Fruit fly (Drosophila melanogaster) ovary, adult (tissue): ENCODE measurements around the gene Crk.

Experiments used
- CG17801 ChIP-seq: fragments of 200-800 bp; optimal IDR thresholded peaks from 2 replicates; lab custom pipeline; 2019; ENCODE audit warnings: missing biosample characterization, mild to moderate bottlenecking, missing genetic modification characterization, moderate library complexity; ENCODE audit not compliant: partially characterized antibody

Crk gene

dm6 chr4:226751-227150 is 16.7 kb downstream of the Crk start:
- TF ChIP-seq CG17801 (GFP tag; lab: Kevin White, UChicago): no peak

dm6 chr4:227648-228047 is 17.6 kb downstream of the Crk start, which contains the start of the genes CG31999 and yellow-h:
Gene CG31999, minus strand, starts transcription at chr4:227748.
Gene yellow-h, plus strand, starts transcription at chr4:227922.
- no peak for TF ChIP-seq CG17801 (GFP tag; lab: Kevin White, UChicago)

- no peak for TF ChIP-seq CG17801 (GFP tag; lab: Kevin White, UChicago)
Observed at dm6 chr4:230430-230829, 20.4 kb downstream of the Crk start, which contains the start of gene CG1674. Gene CG1674, plus strand, starts transcription at chr4:230730.

- no peak for TF ChIP-seq CG17801 (GFP tag; lab: Kevin White, UChicago)
Observed at dm6 chr4:231185-231584, 21.2 kb downstream of the Crk start.

- TF ChIP-seq CG17801 (GFP tag; lab: Kevin White, UChicago): no peak
Observed at dm6 chr4:238400-238799, 28.4 kb downstream of the Crk start.

dm6 chr4:240850-241249 is 30.8 kb downstream of the Crk start:
- TF ChIP-seq CG17801 (GFP tag; lab: Kevin White, UChicago): no peak

- no peak for TF ChIP-seq CG17801 (GFP tag; lab: Kevin White, UChicago)
Observed at dm6 chr4:253176-253575, 43.2 kb downstream of the Crk start, which contains the start of gene dpr7. Gene dpr7, minus strand, starts transcription at chr4:253329.

- TF ChIP-seq CG17801 (GFP tag; lab: Kevin White, UChicago): no peak
Observed at dm6 chr4:254697-255096, 44.7 kb downstream of the Crk start, which contains the start of gene RhoGAP102A. Gene RhoGAP102A, plus strand, starts transcription at chr4:254997.

- TF ChIP-seq CG17801 (GFP tag; lab: Kevin White, UChicago): no peak
Observed at dm6 chr4:261484-262070, 51.6 kb downstream of the Crk start.
